Fruit fly (Drosophila melanogaster): Measurements from ENCODE around the gene CG12091.

CG12091 gene

DNA sequence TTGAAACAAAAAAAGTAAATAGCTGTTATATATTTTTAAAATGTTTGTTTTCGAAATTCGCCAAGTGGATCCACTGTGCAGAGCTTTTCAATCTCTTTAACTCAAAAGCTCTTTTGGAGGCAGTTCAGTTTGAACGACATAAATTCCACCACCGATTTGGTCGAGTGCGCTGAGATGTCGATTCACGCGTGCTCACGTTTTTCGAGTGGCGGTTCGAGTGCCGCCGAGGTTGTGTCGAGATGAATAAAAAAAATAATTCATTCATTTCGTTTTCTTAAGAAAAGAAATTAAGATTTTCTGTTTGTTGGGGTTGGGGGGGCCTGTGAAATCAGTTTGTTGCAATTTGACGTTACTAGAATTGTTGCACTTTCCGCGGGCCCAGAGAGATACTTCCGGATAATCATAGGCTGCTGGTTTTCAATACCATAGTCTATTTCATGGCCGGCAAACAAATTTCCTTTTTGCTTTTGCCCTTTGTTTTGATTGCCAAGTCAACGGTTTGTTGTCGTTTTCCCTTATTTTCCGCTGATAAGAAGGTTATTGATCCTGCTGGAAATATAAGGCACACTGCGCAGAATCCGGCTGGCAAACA lies 47.9 kb downstream of the CG12091 start (continued):
- TF ChIP-seq CG12071 (GFP tag; optimal IDR thresholded peaks at IDR 0.05) (no peak), CG31224 (GFP tag; IDR thresholded peaks at IDR 0.05) (no peak), odd (GFP tag; optimal IDR thresholded peaks at IDR 0.05) (no peak), CG1792 (GFP tag; optimal IDR thresholded peaks at IDR 0.05) (no peak), CG5245 (GFP tag; optimal IDR thresholded peaks at IDR 0.05) (no peak), CG15696 (tag; optimal IDR thresholded peaks at IDR 0.05) (no peak), dm (GFP tag; optimal IDR thresholded peaks at IDR 0.05) (no peak), Awh (GFP tag; IDR thresholded peaks at IDR 0.05) (no peak), so (GFP tag; IDR thresholded peaks at IDR 0.05) (peak; percentile 46; the same call in 2 of the 3 replicates), Xbp1 (GFP tag; optimal IDR thresholded peaks at IDR 0.05) (no peak), CG30431 (GFP tag; optimal IDR thresholded peaks at IDR 0.05) (no peak), CG16815 (GFP tag; optimal IDR thresholded peaks at IDR 0.05) (no peak), yki (optimal IDR thresholded peaks at IDR 0.05) (no peak), GATAe (GFP tag; conservative IDR thresholded peaks at IDR 0.05) (no peak), Camta (GFP tag; optimal IDR thresholded peaks at IDR 0.05) (no peak), Hr51 (GFP tag; optimal IDR thresholded peaks at IDR 0.05) (no peak), ac (GFP tag; optimal IDR thresholded peaks at IDR 0.05) (no peak), CG17568 (GFP tag; optimal IDR thresholded peaks at IDR 0.05) (no peak), E2f2 (GFP tag; IDR thresholded peaks at IDR 0.05) (no peak), Dip2 (GFP tag; IDR thresholded peaks at IDR 0.05) (no peak), Poxn (GFP tag; IDR thresholded peaks at IDR 0.05) (no peak), CG4707 (GFP tag; optimal IDR thresholded peaks at IDR 0.05) (peak; percentile 95), ato (GFP tag; IDR thresholded peaks at IDR 0.05; ENCODE audit: partially characterized antibody) (peak; percentile 76), Atf3 (GFP tag; optimal IDR thresholded peaks at IDR 0.05) (no peak), CG4424 (GFP tag; optimal IDR thresholded peaks at IDR 0.05) (no peak), Meics (GFP tag; optimal IDR thresholded peaks at IDR 0.05) (no peak), otp (GFP tag; IDR thresholded peaks at IDR 0.05) (no peak), ERR (GFP tag; optimal IDR thresholded peaks at IDR 0.05) (no peak), Usf (GFP tag; optimal IDR thresholded peaks at IDR 0.05) (no peak), lmd (GFP tag; IDR thresholded peaks at IDR 0.05) (no peak), CG2889 (GFP tag; IDR thresholded peaks at IDR 0.05) (no peak), run (tag; optimal IDR thresholded peaks at IDR 0.05) (no peak), Mad (GFP tag; optimal IDR thresholded peaks at IDR 0.05) (no peak), Hey (tag; optimal IDR thresholded peaks at IDR 0.05) (no peak), CG2678 (tag; optimal IDR thresholded peaks at IDR 0.05) (no peak), CG12104 (GFP tag; optimal IDR thresholded peaks at IDR 0.05) (no peak), pho (GFP tag; optimal IDR thresholded peaks at IDR 0.05) (no peak), br (optimal IDR thresholded peaks at IDR 0.05) (no peak), insv (GFP tag; optimal IDR thresholded peaks at IDR 0.05) (no peak), gcm (GFP tag; optimal IDR thresholded peaks at IDR 0.05) (no peak), bsh (GFP tag; optimal IDR thresholded peaks at IDR 0.05) (no peak), ham (GFP tag; IDR thresholded peaks at IDR 0.05) (no peak), Hsf (GFP tag; optimal IDR thresholded peaks at IDR 0.05) (no peak), kay (GFP tag; optimal IDR thresholded peaks at IDR 0.05) (no peak), Side (GFP tag; optimal IDR thresholded peaks at IDR 0.05) (no peak), CG12155 (GFP tag; optimal IDR thresholded peaks at IDR 0.05) (no peak), CG8089 (GFP tag; optimal IDR thresholded peaks at IDR 0.05) (no peak), Hand (GFP tag; optimal IDR thresholded peaks at IDR 0.05) (no peak), Hmx (GFP tag; optimal IDR thresholded peaks at IDR 0.05) (no peak), nerfin-1 (tag; optimal IDR thresholded peaks at IDR 0.05) (peak; percentile 85), stc (GFP tag; IDR thresholded peaks at IDR 0.05) (no peak), sr (GFP tag; IDR thresholded peaks at IDR 0.05) (no peak), bowl (GFP tag; IDR thresholded peaks at IDR 0.05) (no peak)
